Fruit fly (Drosophila melanogaster): ENCODE measurements around the gene emb.

Gene emb

DNA sequence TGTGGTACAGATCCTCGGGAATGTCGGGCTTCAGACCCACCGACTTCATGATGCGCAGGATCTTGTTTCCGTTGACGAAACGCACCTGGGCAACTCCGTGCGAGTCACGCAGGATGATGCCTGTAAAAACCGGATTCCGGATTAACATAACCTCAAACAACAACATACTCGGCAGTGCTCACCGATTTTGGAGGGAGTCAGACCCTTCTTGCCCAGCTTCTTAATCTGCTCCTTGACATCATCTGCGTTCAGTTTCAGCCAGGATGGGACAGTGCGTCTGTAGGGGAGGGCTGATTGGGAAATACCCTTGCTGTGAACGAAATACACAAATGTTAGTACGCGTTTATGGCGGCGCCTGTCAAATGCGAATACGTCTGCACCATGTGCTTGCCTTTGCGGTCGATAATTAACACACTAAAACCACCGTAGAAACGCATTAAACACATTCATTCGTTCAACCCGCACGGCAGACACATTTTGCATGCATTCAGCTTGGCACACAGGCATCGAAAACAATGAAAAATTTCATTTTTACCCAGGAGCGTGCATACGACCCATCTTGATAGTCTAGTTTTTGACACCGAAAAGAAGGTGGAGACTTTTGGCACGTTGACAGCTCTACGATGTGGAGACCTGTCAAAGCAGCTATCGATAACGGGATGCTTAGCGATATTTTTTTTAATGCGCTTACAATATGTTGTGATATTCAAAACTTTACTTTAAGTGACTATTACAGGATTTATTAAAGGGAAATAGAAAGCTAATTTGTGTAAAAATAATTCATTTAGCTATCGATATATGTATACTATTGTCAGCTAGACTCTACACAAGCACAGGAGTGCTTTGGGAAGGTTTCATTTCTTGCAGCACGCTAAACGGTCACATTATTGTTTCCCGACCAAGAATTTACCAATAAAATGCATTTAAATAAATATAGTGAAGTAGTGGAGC is 39.1 kb upstream of the emb start, which contains the start of the genes RpS13 and CSN8:
TSS of gene RpS13 (minus strand) at position 657 of the 951 bp plus-strand sequence.
TSS of gene CSN8 (plus strand) at position 850 of the 951 bp plus-strand sequence.
- TF ChIP-seq cic (GFP tag; optimal IDR thresholded peaks at IDR 0.05) (peak; percentile 37), toe (GFP tag; optimal IDR thresholded peaks at IDR 0.05) (peak; percentile 54), Mnt (GFP tag; optimal IDR thresholded peaks at IDR 0.05) (peak; percentile 96), CG7045 (GFP tag; optimal IDR thresholded peaks at IDR 0.05) (no peak), CG11617 (GFP tag; optimal IDR thresholded peaks at IDR 0.05) (peak; percentile 46), Hr96 (GFP tag; optimal IDR thresholded peaks at IDR 0.05) (peak; percentile 19), bab1 (GFP tag; optimal IDR thresholded peaks at IDR 0.05) (peak; percentile 51), CG7101 (tag; optimal IDR thresholded peaks at IDR 0.05) (peak; percentile 46), CG1620 (GFP tag; optimal IDR thresholded peaks at IDR 0.05) (peak; percentile 28), CG12768 (GFP tag; optimal IDR thresholded peaks at IDR 0.05) (no peak), CG14711 (tag; optimal IDR thresholded peaks at IDR 0.05) (peak; percentile 72), CG33017 (tag; optimal IDR thresholded peaks at IDR 0.05) (no peak), tj (GFP tag; optimal IDR thresholded peaks at IDR 0.05) (no peak), ovo (GFP tag; optimal IDR thresholded peaks at IDR 0.05) (no peak), kay (GFP tag; ENCODE audit: borderline replicate concordance) (no peak), pad (GFP tag; optimal IDR thresholded peaks at IDR 0.05) (peak; percentile 37), cnc (optimal IDR thresholded peaks at IDR 0.05) (no peak), Crg-1 (GFP tag; optimal IDR thresholded peaks at IDR 0.05) (no peak), Clk (GFP tag; optimal IDR thresholded peaks at IDR 0.05) (no peak), CG5204 (GFP tag; optimal IDR thresholded peaks at IDR 0.05) (no peak)

DNA sequence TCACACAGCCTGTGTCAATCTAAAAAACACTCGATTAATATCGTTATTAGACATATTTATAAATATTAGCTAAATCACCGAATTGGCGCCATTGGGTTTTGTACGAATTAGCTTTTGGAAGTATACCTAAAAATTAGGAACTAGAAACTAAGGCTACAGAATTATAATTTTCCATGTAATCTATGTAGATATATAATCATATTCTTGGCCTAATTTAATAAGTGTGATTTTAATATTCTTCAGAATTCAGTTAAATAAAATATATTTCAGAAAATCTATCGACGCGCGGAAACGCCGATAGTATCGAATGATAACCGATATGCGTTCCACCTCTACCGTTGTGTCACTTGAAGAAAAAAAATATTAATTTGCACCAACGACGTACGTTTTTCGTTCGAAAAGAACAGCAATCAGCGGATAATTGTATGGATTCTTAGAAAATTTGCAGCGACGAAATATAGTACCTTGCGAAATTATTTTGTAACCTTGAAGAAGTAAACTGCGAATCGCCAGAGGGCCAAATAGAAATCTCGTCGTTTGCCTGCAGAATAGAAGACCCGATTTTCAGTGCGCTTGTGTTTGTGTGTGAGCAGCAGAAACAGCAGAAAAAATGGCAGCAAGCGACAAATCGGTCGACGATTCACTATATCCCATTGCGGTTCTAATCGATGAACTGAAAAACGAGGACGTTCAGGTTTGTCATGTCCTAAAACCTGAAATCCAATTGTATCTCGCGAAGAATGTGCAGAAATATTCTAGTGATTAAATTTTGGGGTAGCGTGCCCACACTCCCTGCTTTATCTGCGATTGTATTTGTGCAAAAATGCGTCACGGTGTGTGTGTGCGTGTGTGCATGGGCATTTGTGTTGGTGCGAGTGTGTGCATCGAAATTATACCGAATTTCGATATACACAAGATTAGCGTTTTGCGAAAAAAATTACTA is 37.4 kb upstream of the emb start, which contains the start of gene Pp2A-29B:
TSS of gene Pp2A-29B (plus strand) at position 338 of the 943 bp plus-strand sequence.
- no peak for TF ChIP-seq CG12768 (GFP tag; optimal IDR thresholded peaks at IDR 0.05)
- peak; percentile 34 for TF ChIP-seq tj (GFP tag; optimal IDR thresholded peaks at IDR 0.05)
- TF ChIP-seq CG7101 (tag; optimal IDR thresholded peaks at IDR 0.05) = peak; percentile 45
- peak; percentile 66 for TF ChIP-seq kay (GFP tag; ENCODE audit: borderline replicate concordance)
- TF ChIP-seq CG5204 (GFP tag; optimal IDR thresholded peaks at IDR 0.05) = no peak
- peak; percentile 60 for TF ChIP-seq CG1620 (GFP tag; optimal IDR thresholded peaks at IDR 0.05)
- no peak for TF ChIP-seq bab1 (GFP tag; optimal IDR thresholded peaks at IDR 0.05)
- TF ChIP-seq Crg-1 (GFP tag; optimal IDR thresholded peaks at IDR 0.05) = peak; percentile 72
- no peak for TF ChIP-seq CG7045 (GFP tag; optimal IDR thresholded peaks at IDR 0.05)
- TF ChIP-seq ovo (GFP tag; optimal IDR thresholded peaks at IDR 0.05) = peak; percentile 58
- TF ChIP-seq cic (GFP tag; optimal IDR thresholded peaks at IDR 0.05) = peak; percentile 70
- TF ChIP-seq CG14711 (tag; optimal IDR thresholded peaks at IDR 0.05) = peak; percentile 10
- TF ChIP-seq CG11617 (GFP tag; optimal IDR thresholded peaks at IDR 0.05) = peak; percentile 37
- TF ChIP-seq Hr96 (GFP tag; optimal IDR thresholded peaks at IDR 0.05) = peak; percentile 45
- TF ChIP-seq pad (GFP tag; optimal IDR thresholded peaks at IDR 0.05) = peak; percentile 27
- TF ChIP-seq toe (GFP tag; optimal IDR thresholded peaks at IDR 0.05) = peak; percentile 86
- TF ChIP-seq Mnt (GFP tag; optimal IDR thresholded peaks at IDR 0.05) = peak; percentile 45
- TF ChIP-seq cnc (optimal IDR thresholded peaks at IDR 0.05) = no peak
- TF ChIP-seq Clk (GFP tag; optimal IDR thresholded peaks at IDR 0.05) = no peak
- TF ChIP-seq CG33017 (tag; optimal IDR thresholded peaks at IDR 0.05) = peak; percentile 25

DNA sequence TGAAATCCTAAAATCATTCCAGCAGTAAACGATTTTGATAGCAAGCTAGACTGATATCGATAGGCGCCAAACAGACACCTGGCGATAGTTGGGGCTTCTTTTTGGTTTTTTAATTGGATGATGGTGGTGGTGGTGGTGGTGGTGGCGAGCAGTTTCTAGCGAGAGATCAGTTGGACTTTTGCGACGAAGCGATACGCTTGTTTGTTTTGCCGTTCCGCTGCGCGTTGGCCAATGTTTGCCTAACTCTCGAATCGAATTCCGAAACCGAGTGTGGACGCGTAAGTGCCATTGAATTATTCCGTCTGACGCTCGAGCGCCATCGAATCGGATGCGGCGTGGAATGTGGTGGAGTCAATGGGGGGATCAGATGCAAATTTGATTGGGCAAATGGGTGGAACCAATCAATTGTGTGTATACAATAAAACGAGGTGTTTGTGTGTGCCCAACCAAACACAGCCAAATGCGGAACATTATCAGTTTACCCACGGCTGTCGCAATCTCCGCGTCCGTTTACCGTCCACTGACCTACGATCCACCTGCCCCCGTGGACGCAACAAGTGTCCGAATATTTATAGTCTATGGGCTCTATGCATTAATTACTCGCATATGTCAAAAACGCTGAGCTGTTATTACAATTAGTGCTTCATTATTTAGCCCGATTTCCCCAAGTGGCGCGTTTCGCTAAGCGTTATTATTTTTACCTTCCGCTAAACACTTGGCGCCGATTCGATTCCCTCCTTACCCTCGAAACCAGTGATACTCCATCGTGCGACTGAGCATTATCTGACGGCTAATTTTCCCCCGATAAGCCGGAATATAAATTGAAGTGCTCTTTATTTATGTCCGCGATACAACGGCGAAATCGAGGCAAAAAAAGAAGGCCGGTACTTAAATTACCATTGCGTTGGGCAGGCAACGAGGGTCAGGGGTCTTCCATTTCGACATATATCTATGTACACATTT is 32.7 kb upstream of the emb start, which contains the start of gene CG17292:
TSS of gene CG17292 (plus strand) at position 91 of the 963 bp plus-strand sequence.
- TF ChIP-seq Mnt (GFP tag; optimal IDR thresholded peaks at IDR 0.05) = peak; percentile 81
- peak; percentile 52 for TF ChIP-seq pad (GFP tag; optimal IDR thresholded peaks at IDR 0.05)
- TF ChIP-seq CG7045 (GFP tag; optimal IDR thresholded peaks at IDR 0.05) = no peak
- peak; percentile 17 for TF ChIP-seq CG14711 (tag; optimal IDR thresholded peaks at IDR 0.05)
- TF ChIP-seq CG5204 (GFP tag; optimal IDR thresholded peaks at IDR 0.05) = no peak
- TF ChIP-seq CG7101 (tag; optimal IDR thresholded peaks at IDR 0.05) = peak; percentile 65
- TF ChIP-seq kay (GFP tag; ENCODE audit: borderline replicate concordance) = no peak
- no peak for TF ChIP-seq Hr96 (GFP tag; optimal IDR thresholded peaks at IDR 0.05)
- TF ChIP-seq cic (GFP tag; optimal IDR thresholded peaks at IDR 0.05) = peak; percentile 90
- TF ChIP-seq cnc (optimal IDR thresholded peaks at IDR 0.05) = no peak
- TF ChIP-seq CG12768 (GFP tag; optimal IDR thresholded peaks at IDR 0.05) = peak; percentile 79
- peak; percentile 49 for TF ChIP-seq CG1620 (GFP tag; optimal IDR thresholded peaks at IDR 0.05)
- peak; percentile 62 for TF ChIP-seq CG33017 (tag; optimal IDR thresholded peaks at IDR 0.05)
- TF ChIP-seq Crg-1 (GFP tag; optimal IDR thresholded peaks at IDR 0.05) = peak; percentile 37
- TF ChIP-seq toe (GFP tag; optimal IDR thresholded peaks at IDR 0.05) = peak; percentile 62
- TF ChIP-seq ovo (GFP tag; optimal IDR thresholded peaks at IDR 0.05) = peak; percentile 58
- TF ChIP-seq tj (GFP tag; optimal IDR thresholded peaks at IDR 0.05) = peak; percentile 72
- TF ChIP-seq CG11617 (GFP tag; optimal IDR thresholded peaks at IDR 0.05) = peak; percentile 70
- peak; percentile 88 for TF ChIP-seq bab1 (GFP tag; optimal IDR thresholded peaks at IDR 0.05)
- peak; percentile 42 for TF ChIP-seq Clk (GFP tag; optimal IDR thresholded peaks at IDR 0.05)
